Fruit fly (Drosophila melanogaster) whole organism, embryonic: ENCODE data around the gene Pgd.

ENCODE experiments used
- ATbp ChIP-seq: fragments of 200-800 bp; sonication (Bioruptor generic); optimal IDR thresholded peaks from 2 replicates; lab custom pipeline; 2017; ENCODE audit warnings: missing biosample characterization, mild to moderate bottlenecking, missing genetic modification characterization, missing genetic modification reagents
- Blimp-1 ChIP-seq: fragments of 200-800 bp; sonication (Bioruptor generic); optimal IDR thresholded peaks from 3 replicates; lab custom pipeline; 2018; ENCODE audit warnings: missing biosample characterization, missing genetic modification characterization, mild to moderate bottlenecking, moderate library complexity, missing genetic modification reagents
- CG10274 ChIP-seq: fragments of 200-800 bp; sonication (Bioruptor generic); optimal IDR thresholded peaks from 3 replicates; lab custom pipeline; 2017; ENCODE audit warnings: missing biosample characterization, mild to moderate bottlenecking, missing genetic modification characterization
- CG11398 ChIP-seq: fragments of 200-800 bp; sonication (Bioruptor generic); optimal IDR thresholded peaks from 2 replicates; lab custom pipeline; 2016; ENCODE audit warnings: missing biosample characterization, missing genetic modification characterization
- CG1233 ChIP-seq: fragments of 200-800 bp; sonication (Bioruptor generic); optimal IDR thresholded peaks from 4 replicates; lab custom pipeline; 2018; ENCODE audit warnings: missing biosample characterization, mild to moderate bottlenecking, missing genetic modification characterization
- CG12744 ChIP-seq: fragments of 200-800 bp; sonication (Bioruptor generic); optimal IDR thresholded peaks from 2 replicates; lab custom pipeline; 2016; ENCODE audit warnings: missing biosample characterization, missing genetic modification characterization
- CG12942 ChIP-seq: fragments of 200-800 bp; sonication (Bioruptor generic); optimal IDR thresholded peaks from 3 replicates; lab custom pipeline; 2016; ENCODE audit warnings: missing biosample characterization, missing genetic modification characterization
- CG17385 ChIP-seq: fragments of 200-800 bp; sonication (Bioruptor generic); optimal IDR thresholded peaks from 3 replicates; lab custom pipeline; 2018; ENCODE audit warnings: missing biosample characterization, mild to moderate bottlenecking, missing genetic modification characterization
- CG17568 ChIP-seq: fragments of 200-800 bp; sonication (Bioruptor generic); optimal IDR thresholded peaks from 2 replicates; lab custom pipeline; 2018; ENCODE audit warnings: missing biosample characterization, mild to moderate bottlenecking, missing genetic modification characterization, moderate library complexity
- CG18764 ChIP-seq: fragments of 200-800 bp; sonication (Bioruptor generic); optimal IDR thresholded peaks from 3 replicates; lab custom pipeline; 2016; ENCODE audit warnings: missing biosample characterization, missing genetic modification characterization
- CG2202 ChIP-seq: fragments of 200-800 bp; sonication (Bioruptor generic); optimal IDR thresholded peaks from 2 replicates; lab custom pipeline; 2018; ENCODE audit warnings: missing biosample characterization, mild to moderate bottlenecking, missing genetic modification characterization
- CG2875 ChIP-seq: fragments of 200-800 bp; sonication (Bioruptor generic); optimal IDR thresholded peaks from 2 replicates; lab custom pipeline; 2017; ENCODE audit warnings: missing biosample characterization, mild to moderate bottlenecking, missing genetic modification characterization, missing genetic modification reagents
- CG3065 ChIP-seq: fragments of 200-800 bp; sonication (Bioruptor generic); optimal IDR thresholded peaks from 2 replicates; lab custom pipeline; 2016; ENCODE audit warnings: missing biosample characterization, missing genetic modification characterization
- CG32532 ChIP-seq: fragments of 200-800 bp; sonication (Bioruptor generic); IDR thresholded peaks from 2 replicates; pipeline ENCODE4 v1.3.6; 2022; ENCODE audit warnings: missing biosample characterization, missing genetic modification characterization
- CG32772 ChIP-seq: fragments of 200-800 bp; sonication (Bioruptor generic); IDR thresholded peaks from 2 replicates; pipeline ENCODE4 v1.3.6; 2022; ENCODE audit warnings: missing biosample characterization, missing genetic modification characterization
- CG34224 ChIP-seq: fragments of 200-800 bp; sonication (Bioruptor generic); IDR thresholded peaks from 3 replicates; pipeline ENCODE4 v1.3.6; 2022; ENCODE audit warnings: missing biosample characterization, missing genetic modification characterization; ENCODE audit not compliant: partially characterized antibody
- CG4707 ChIP-seq: fragments of 200-800 bp; sonication (Bioruptor generic); optimal IDR thresholded peaks from 2 replicates; lab custom pipeline; 2018; ENCODE audit warnings: missing biosample characterization, mild to moderate bottlenecking, missing genetic modification characterization, moderate library complexity
- CG6791 ChIP-seq: fragments of 200-800 bp; sonication (Bioruptor generic); IDR thresholded peaks from 3 replicates; pipeline ENCODE4 v1.3.6; 2022; ENCODE audit warnings: missing biosample characterization, missing genetic modification characterization; ENCODE audit not compliant: partially characterized antibody
- CG7372 ChIP-seq: fragments of 200-800 bp; sonication (Bioruptor generic); IDR thresholded peaks from 2 replicates; pipeline ENCODE4 v1.3.6; 2022; ENCODE audit warnings: missing biosample characterization, missing genetic modification characterization
- CG7745 ChIP-seq: fragments of 200-800 bp; sonication (Bioruptor generic); optimal IDR thresholded peaks from 2 replicates; lab custom pipeline; 2018; ENCODE audit warnings: missing biosample characterization, mild to moderate bottlenecking, missing genetic modification characterization, moderate library complexity
- Dad ChIP-seq: fragments of 200-800 bp; sonication (Bioruptor generic); optimal IDR thresholded peaks from 3 replicates; lab custom pipeline; 2016; ENCODE audit warnings: missing biosample characterization, missing genetic modification characterization
- Dbx ChIP-seq: fragments of 200-800 bp; sonication (Bioruptor generic); IDR thresholded peaks from 3 replicates; pipeline ENCODE4 v1.3.6; 2022; ENCODE audit warnings: missing biosample characterization, missing genetic modification characterization
- Doc2 ChIP-seq: fragments of 200-800 bp; sonication (Bioruptor generic); IDR thresholded peaks from 2 replicates; pipeline ENCODE4 v1.3.6; 2022; ENCODE audit warnings: missing biosample characterization, missing genetic modification characterization
- Dp ChIP-seq: fragments of 200-800 bp; sonication (Bioruptor generic); optimal IDR thresholded peaks from 2 replicates; lab custom pipeline; 2018; ENCODE audit warnings: missing biosample characterization, mild to moderate bottlenecking, missing genetic modification characterization, moderate library complexity
- Dref ChIP-seq: fragments of 200-800 bp; sonication (Bioruptor generic); IDR thresholded peaks from 2 replicates; pipeline ENCODE4 v1.3.6; 2022; ENCODE audit warnings: missing biosample characterization, missing genetic modification characterization
- E2f1 ChIP-seq: fragments of 200-800 bp; sonication (Bioruptor generic); IDR thresholded peaks from 2 replicates; pipeline ENCODE4 v1.3.6; 2022; ENCODE audit warnings: missing biosample characterization, missing genetic modification characterization
- ERR ChIP-seq: fragments of 200-800 bp; sonication (Bioruptor generic); optimal IDR thresholded peaks from 2 replicates; lab custom pipeline; 2016; ENCODE audit warnings: missing biosample characterization, missing genetic modification characterization
- Fer3 ChIP-seq: fragments of 200-800 bp; sonication (Bioruptor generic); optimal IDR thresholded peaks from 2 replicates; lab custom pipeline; 2018; ENCODE audit warnings: missing biosample characterization, mild to moderate bottlenecking, missing genetic modification characterization, moderate library complexity
- Max ChIP-seq: fragments of 200-800 bp; sonication (Bioruptor generic); optimal IDR thresholded peaks from 2 replicates; lab custom pipeline; 2016; ENCODE audit warnings: missing biosample characterization, mild to moderate bottlenecking, missing genetic modification characterization
- Neu2 ChIP-seq: fragments of 200-800 bp; sonication (Bioruptor generic); optimal IDR thresholded peaks from 3 replicates; lab custom pipeline; 2016; ENCODE audit warnings: missing biosample characterization, missing genetic modification characterization, borderline replicate concordance
- Oli ChIP-seq: fragments of 200-800 bp; sonication (Bioruptor generic); optimal IDR thresholded peaks from 2 replicates; lab custom pipeline; 2018; ENCODE audit warnings: missing biosample characterization, mild to moderate bottlenecking, missing genetic modification characterization, moderate library complexity
- Rfx ChIP-seq: fragments of 200-800 bp; sonication (Bioruptor generic); IDR thresholded peaks from 2 replicates; pipeline ENCODE4 v1.3.6; 2022; ENCODE audit warnings: missing biosample characterization, missing genetic modification characterization
- ab ChIP-seq: fragments of 200-800 bp; sonication (Bioruptor generic); optimal IDR thresholded peaks from 2 replicates; lab custom pipeline; 2016; ENCODE audit warnings: missing biosample characterization, missing genetic modification characterization
- chm ChIP-seq: fragments of 200-800 bp; sonication (Bioruptor generic); IDR thresholded peaks from 2 replicates; pipeline ENCODE4 v1.3.6; 2022; ENCODE audit warnings: missing biosample characterization, missing genetic modification characterization
- croc ChIP-seq: fragments of 200-800 bp; sonication (Bioruptor generic); conservative IDR thresholded peaks from 3 replicates; pipeline ENCODE4 v1.3.6; 2022; ENCODE audit warnings: missing biosample characterization, missing genetic modification characterization
- dati ChIP-seq: fragments of 200-800 bp; sonication (Bioruptor generic); IDR thresholded peaks from 2 replicates; pipeline ENCODE4 v1.3.6; 2022; ENCODE audit warnings: missing biosample characterization, missing genetic modification characterization
- dm ChIP-seq: fragments of 200-800 bp; sonication (Bioruptor generic); optimal IDR thresholded peaks from 3 replicates; lab custom pipeline; 2016; ENCODE audit warnings: missing biosample characterization, missing genetic modification characterization
- dysf ChIP-seq: fragments of 200-800 bp; sonication (Bioruptor generic); IDR thresholded peaks from 3 replicates; pipeline ENCODE4 v1.3.6; 2022; ENCODE audit warnings: missing biosample characterization, missing genetic modification characterization
- ftz-f1 ChIP-seq: fragments of 200-800 bp; sonication (Bioruptor generic); optimal IDR thresholded peaks from 2 replicates; lab custom pipeline; 2016; ENCODE audit warnings: missing biosample characterization, missing genetic modification characterization
- gem ChIP-seq: fragments of 200-800 bp; sonication (Bioruptor generic); optimal IDR thresholded peaks from 2 replicates; lab custom pipeline; 2019; ENCODE audit warnings: missing biosample characterization, mild to moderate bottlenecking, missing genetic modification characterization, moderate library complexity
- hbn ChIP-seq: fragments of 200-800 bp; sonication (Bioruptor generic); IDR thresholded peaks from 2 replicates; pipeline ENCODE4 v1.3.6; 2022; ENCODE audit warnings: missing biosample characterization, missing genetic modification characterization; ENCODE audit not compliant: partially characterized antibody
- hth ChIP-seq: fragments of >200 bp; optimal IDR thresholded peaks from 2 replicates; lab custom pipeline; 2017; ENCODE audit warnings: inconsistent platforms
- jumu ChIP-seq: fragments of 200-800 bp; sonication (Bioruptor generic); optimal IDR thresholded peaks from 3 replicates; lab custom pipeline; 2016; ENCODE audit warnings: missing biosample characterization, missing genetic modification characterization
- kah ChIP-seq: fragments of 200-800 bp; sonication (Bioruptor generic); optimal IDR thresholded peaks from 2 replicates; lab custom pipeline; 2018; ENCODE audit warnings: missing biosample characterization, mild to moderate bottlenecking, missing genetic modification characterization
- ken ChIP-seq: fragments of 200-800 bp; sonication (Bioruptor generic); IDR thresholded peaks from 3 replicates; pipeline ENCODE4 v1.3.6; 2022; ENCODE audit warnings: missing biosample characterization, missing genetic modification characterization
- pfk ChIP-seq: fragments of 200-800 bp; sonication (Bioruptor generic); optimal IDR thresholded peaks from 2 replicates; lab custom pipeline; 2018; ENCODE audit warnings: missing biosample characterization, mild to moderate bottlenecking, missing genetic modification characterization, moderate library complexity
- prd ChIP-seq, 3 experiments: fragments of >200 bp in 2 of 3; fragments of 200-800 bp in 1 of 3; sonication (Bioruptor generic) in 1 of 3; optimal IDR thresholded peaks in 2 of 3; IDR thresholded peaks in 1 of 3; 2 replicates in 2 of 3; 3 replicates in 1 of 3; pipeline versions ENCODE4 v1.3.6 to Lab custom; 2017 to 2022; ENCODE audit warnings: missing biosample characterization in 1 of 3, missing genetic modification characterization in 1 of 3
- psq ChIP-seq: fragments of 200-800 bp; sonication (Bioruptor generic); optimal IDR thresholded peaks from 2 replicates; lab custom pipeline; 2017; ENCODE audit warnings: missing biosample characterization, missing genetic modification characterization
- slou ChIP-seq: fragments of 200-800 bp; sonication (Bioruptor generic); optimal IDR thresholded peaks from 3 replicates; lab custom pipeline; 2016; ENCODE audit warnings: missing biosample characterization, missing genetic modification characterization
- tap ChIP-seq: fragments of 200-800 bp; optimal IDR thresholded peaks from 3 replicates; lab custom pipeline; 2019; ENCODE audit warnings: missing biosample characterization, mild to moderate bottlenecking, missing genetic modification characterization, moderate library complexity
- zfh2 ChIP-seq: fragments of 200-800 bp; sonication (Bioruptor generic); optimal IDR thresholded peaks from 2 replicates; lab custom pipeline; 2016; ENCODE audit warnings: missing biosample characterization, missing genetic modification characterization

Gene Pgd

DNA sequence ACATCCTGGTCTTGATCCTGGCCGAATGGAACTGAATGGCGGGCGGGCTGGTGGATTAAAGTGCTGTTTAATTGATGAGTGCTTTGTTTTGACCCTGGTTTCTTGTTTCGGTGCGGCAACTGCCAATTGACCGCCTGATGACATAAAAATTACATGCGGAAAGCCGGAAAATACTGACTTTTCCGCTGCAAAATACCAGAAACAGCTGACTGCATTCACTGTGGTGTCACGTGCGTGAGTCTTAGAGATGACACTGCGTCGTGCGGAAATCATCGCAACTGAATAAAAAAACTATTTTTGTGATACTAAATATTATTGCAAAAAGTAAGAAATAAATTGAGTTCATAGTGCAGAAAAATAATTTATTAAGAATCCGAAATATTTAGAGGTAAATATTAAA, 4.5 kb downstream of the Pgd start, which contains the start of gene bcn92 (continued):
- TF ChIP-seq ab (no peak), CG17385 (peak; percentile 6), hth (lab: Kevin White, UChicago) (no peak), Doc2 (GFP tag; lab: Robert Waterston, UW) (no peak), CG32772 (GFP tag; lab: Robert Waterston, UW) (0 out of 2 replicates have a peak, but pooled peaks have one; percentile 5), slou (GFP tag; lab: Kevin White, UChicago) (no peak), dysf (GFP tag; lab: Robert Waterston, UW) (no peak), CG32532 (peak; percentile 61), ERR (GFP tag; lab: Kevin White, UChicago) (peak; percentile 19), Dp (peak; percentile 10), CG12942 (peak; percentile 25), CG3065 (GFP tag; lab: Kevin White, UChicago) (no peak), Max (GFP tag; lab: Kevin White, UChicago) (peak; percentile 33), hbn (GFP tag; lab: Robert Waterston, UW) (peak; percentile 96), Dbx (GFP tag; lab: Robert Waterston, UW) (peak; percentile 70), E2f1 (GFP tag; lab: Robert Waterston, UW) (no peak), kah (GFP tag; lab: Kevin White, UChicago) (no peak), Rfx (peak; percentile 73), chm (no peak; the same call in 1 of the 2 replicates), CG34224 (peak; percentile 93), tap (tag; lab: Kevin White, UChicago) (no peak), psq (GFP tag; lab: Kevin White, UChicago) (no peak), croc (GFP tag; lab: Robert Waterston, UW) (no peak), gem (tag; lab: Kevin White, UChicago) (peak; percentile 56), ATbp (GFP tag; lab: Kevin White, UChicago) (no peak), Neu2 (GFP tag; lab: Kevin White, UChicago) (no peak), CG7372 (GFP tag; lab: Robert Waterston, UW) (no peak), CG1233 (GFP tag; lab: Kevin White, UChicago) (no peak), Blimp-1 (GFP tag; lab: Kevin White, UChicago) (peak; percentile 20), CG10274 (no peak), ken (GFP tag; lab: Robert Waterston, UW) (no peak), CG6791 (GFP tag; lab: Robert Waterston, UW) (peak; percentile 95), CG18764 (GFP tag; lab: Kevin White, UChicago) (no peak), pfk (GFP tag; lab: Kevin White, UChicago) (no peak), CG2875 (GFP tag; lab: Kevin White, UChicago) (no peak), CG7745 (tag; lab: Kevin White, UChicago) (no peak), CG2202 (tag; lab: Kevin White, UChicago) (no peak), prd (optimal IDR thresholded peaks at IDR 0.05; lab: Kevin White, UChicago) (no peak), prd (GFP tag; IDR thresholded peaks at IDR 0.05; lab: Robert Waterston, UW) (peak; percentile 49; the same call in 1 of the 3 replicates), dati (GFP tag; lab: Robert Waterston, UW) (no peak), Dad (no peak), CG12744 (no peak), Fer3 (tag; lab: Kevin White, UChicago) (peak; percentile 22), ftz-f1 (GFP tag; lab: Kevin White, UChicago) (peak; percentile 48), zfh2 (GFP tag; lab: Kevin White, UChicago) (peak; percentile 29), CG11398 (GFP tag; lab: Kevin White, UChicago) (no peak), Oli (tag; lab: Kevin White, UChicago) (no peak), dm (GFP tag; lab: Kevin White, UChicago) (peak; percentile 64), jumu (GFP tag; lab: Kevin White, UChicago) (peak; percentile 50), CG17568 (GFP tag; lab: Kevin White, UChicago) (no peak), CG4707 (GFP tag; lab: Kevin White, UChicago) (no peak), Dref (GFP tag; lab: Robert Waterston, UW) (peak; percentile 32; the same call in 1 of the 2 replicates)
